Worm (Caenorhabditis elegans) whole organism, L4/young adult: ENCODE data around the gene F31E3.6.

ENCODE experiments used
- dao-5 ChIP-seq: sonication (generic microtip); optimal IDR thresholded peaks from 2 replicates; lab custom pipeline; 2016; ENCODE audit warnings: missing genotype, missing genetic modification characterization, moderate library complexity, missing compliant biosample characterization
- him-1 ChIP-seq: sonication (generic microtip); optimal IDR thresholded peaks from 2 replicates; lab custom pipeline; 2016; ENCODE audit warnings: missing genotype, missing genetic modification reagents, missing genetic modification characterization, missing compliant biosample characterization

ce11 chrIII:7032070-7032469, 50.2 kb downstream of the F31E3.6 start:
- TF ChIP-seq dao-5 (no peak), him-1 (tag; lab: Kevin White, UChicago) (no peak)
